Worm (Caenorhabditis elegans): ENCODE data around the gene clec-226.

- TF ChIP-seq nhr-2 (tag; optimal IDR thresholded peaks at IDR 0.05) (no peak), unc-62 (GFP tag; optimal IDR thresholded peaks at IDR 0.05) (no peak), M03D4.4 (tag; optimal IDR thresholded peaks at IDR 0.05) (no peak), nhr-237 (tag; optimal IDR thresholded peaks at IDR 0.05) (no peak), lin-13 (tag; optimal IDR thresholded peaks at IDR 0.05) (no peak)
Measured at ce11 chrV:13949752-13950151, 3.0 kb downstream of the clec-226 start, which contains the start of gene R10D12.7.
